Worm (Caenorhabditis elegans) whole organism, L1 larva: Measurements from ENCODE around the gene str-233.

Experiments used
- C04F5.9 ChIP-seq: sonication (generic microtip); optimal IDR thresholded peaks from 2 replicates; lab custom pipeline; 2016; ENCODE audit warnings: missing genetic modification characterization, missing compliant biosample characterization
- C34B4.2 ChIP-seq: sonication (generic microtip); optimal IDR thresholded peaks from 2 replicates; lab custom pipeline; 2017; ENCODE audit warnings: mild to moderate bottlenecking, missing genetic modification characterization, missing compliant biosample characterization
- F16B12.6 ChIP-seq: fragments of 150-350 bp; optimal IDR thresholded peaks from 2 replicates; lab custom pipeline; 2014; ENCODE audit warnings: missing biosample characterization, missing genetic modification characterization
- Y116A8C.19 ChIP-seq: sonication (generic microtip); optimal IDR thresholded peaks from 2 replicates; lab custom pipeline; 2016; ENCODE audit warnings: missing compliant biosample characterization, missing genetic modification characterization, borderline replicate concordance
- aha-1 ChIP-seq: fragments of 150-350 bp; optimal IDR thresholded peaks from 2 replicates; lab custom pipeline; 2014; ENCODE audit warnings: missing biosample characterization, missing genetic modification characterization
- ama-1 ChIP-seq: fragments of 150-350 bp; optimal IDR thresholded peaks from 2 replicates; lab custom pipeline; 2014
- ceh-8 ChIP-seq: fragments of 200-800 bp; sonication (Bioruptor generic); optimal IDR thresholded peaks from 2 replicates; lab custom pipeline; 2018; ENCODE audit warnings: mild to moderate bottlenecking, missing genetic modification characterization, moderate library complexity, missing compliant biosample characterization
- ceh-88 ChIP-seq: fragments of 200-800 bp; sonication (Bioruptor generic); IDR thresholded peaks from 2 replicates; pipeline ENCODE4 v1.3.6; 2022; ENCODE audit warnings: missing genetic modification characterization, missing compliant biosample characterization
- ceh-90 ChIP-seq: sonication (generic microtip); optimal IDR thresholded peaks from 2 replicates; lab custom pipeline; 2016; ENCODE audit warnings: missing genetic modification characterization, missing compliant biosample characterization
- ces-1 ChIP-seq: fragments of 150-350 bp; optimal IDR thresholded peaks from 2 replicates; lab custom pipeline; 2014; ENCODE audit warnings: missing biosample characterization, missing genetic modification reagents, missing genetic modification characterization
- efl-1 ChIP-seq, 4 experiments: fragments of 150-350 bp; optimal IDR thresholded peaks in 3 of 4; peaks in 1 of 4; 1 replicate in 1 of 4; 2 replicates in 3 of 4; lab custom pipeline; 2014; ENCODE audit warnings: missing biosample characterization in 2 of 4, missing genetic modification characterization in 2 of 4, missing genetic modification reagents in 2 of 4
- efl-3 ChIP-seq: fragments of 200-800 bp; sonication (Bioruptor generic); optimal IDR thresholded peaks from 2 replicates; lab custom pipeline; 2018; ENCODE audit warnings: mild to moderate bottlenecking, missing genetic modification characterization, missing compliant biosample characterization
- egl-27 ChIP-seq, 2 experiments: fragments of 150-350 bp in 1 of 2; sonication (generic microtip); optimal IDR thresholded peaks; 3 replicates each; lab custom pipeline; 2017 to 2018; ENCODE audit warnings: missing biosample characterization in 2 of 2, missing genetic modification characterization in 2 of 2, missing genetic modification reagents in 2 of 2
- elt-2 ChIP-seq: sonication (generic microtip); optimal IDR thresholded peaks from 2 replicates; lab custom pipeline; 2016; ENCODE audit warnings: missing genetic modification characterization, mild to moderate bottlenecking, inconsistent platforms, missing compliant biosample characterization, missing genetic modification reagents
- ets-5 ChIP-seq: fragments of 200-800 bp; sonication (Bioruptor generic); IDR thresholded peaks from 2 replicates; pipeline ENCODE4 v1.3.6; 2022; ENCODE audit warnings: missing genetic modification characterization, missing compliant biosample characterization
- fkh-10 ChIP-seq: sonication (generic microtip); optimal IDR thresholded peaks from 2 replicates; lab custom pipeline; 2017; ENCODE audit warnings: missing biosample characterization, missing genetic modification reagents, missing genetic modification characterization
- fos-1 ChIP-seq: fragments of 150-350 bp; optimal IDR thresholded peaks from 2 replicates; lab custom pipeline; 2014; ENCODE audit warnings: missing biosample characterization, missing genetic modification characterization
- isw-1 ChIP-seq: fragments of 200-800 bp; sonication (Bioruptor generic); IDR thresholded peaks from 2 replicates; pipeline ENCODE4 v1.3.6; 2022; ENCODE audit warnings: missing genetic modification characterization, missing compliant biosample characterization
- lin-14 ChIP-seq: fragments of 200-800 bp; sonication (Bioruptor generic); optimal IDR thresholded peaks from 2 replicates; lab custom pipeline; 2018; ENCODE audit warnings: mild to moderate bottlenecking, missing genetic modification characterization, moderate library complexity, missing compliant biosample characterization
- lin-35 ChIP-seq, 2 experiments: fragments of 150-350 bp; optimal IDR thresholded peaks; 2 replicates each; lab custom pipeline; 2014; ENCODE audit warnings: missing biosample characterization in 2 of 2, missing genetic modification characterization in 2 of 2, missing genetic modification reagents in 2 of 2
- lir-3 ChIP-seq: sonication (generic microtip); optimal IDR thresholded peaks from 2 replicates; lab custom pipeline; 2016; ENCODE audit warnings: mild to moderate bottlenecking, missing genetic modification characterization, moderate library complexity, missing compliant biosample characterization; ENCODE audit not compliant: poor library complexity
- mdl-1 ChIP-seq, 2 experiments: fragments of 150-350 bp; optimal IDR thresholded peaks; 2 replicates each; lab custom pipeline; 2014 to 2017; ENCODE audit warnings: missing biosample characterization in 2 of 2, missing genetic modification characterization in 2 of 2, inconsistent platforms in 1 of 2
- mep-1 ChIP-seq: fragments of 150-350 bp; optimal IDR thresholded peaks from 2 replicates; lab custom pipeline; 2014; ENCODE audit warnings: missing biosample characterization, missing genetic modification characterization
- nhr-11 ChIP-seq: fragments of 150-350 bp; optimal IDR thresholded peaks from 2 replicates; lab custom pipeline; 2014; ENCODE audit warnings: missing biosample characterization, missing genetic modification characterization
- nhr-19 ChIP-seq: fragments of 200-800 bp; sonication (Bioruptor generic); conservative IDR thresholded peaks from 2 replicates; pipeline ENCODE4 v1.3.6; 2022; ENCODE audit warnings: missing genetic modification characterization, missing compliant biosample characterization
- nhr-237 ChIP-seq: fragments of 150-350 bp; optimal IDR thresholded peaks from 2 replicates; lab custom pipeline; 2014; ENCODE audit warnings: missing biosample characterization, missing genetic modification characterization
- nhr-28 ChIP-seq: fragments of 150-350 bp; optimal IDR thresholded peaks from 2 replicates; lab custom pipeline; 2014; ENCODE audit warnings: missing biosample characterization, missing genetic modification characterization
- nhr-47 ChIP-seq: sonication (generic microtip); optimal IDR thresholded peaks from 2 replicates; lab custom pipeline; 2016; ENCODE audit warnings: mild to moderate bottlenecking, missing genetic modification characterization, moderate library complexity, missing compliant biosample characterization
- nhr-71 ChIP-seq: sonication (generic microtip); optimal IDR thresholded peaks from 2 replicates; lab custom pipeline; 2016; ENCODE audit warnings: mild to moderate bottlenecking, missing genetic modification characterization, moderate library complexity, missing compliant biosample characterization
- nhr-76 ChIP-seq: sonication (generic microtip); optimal IDR thresholded peaks from 2 replicates; lab custom pipeline; 2017; ENCODE audit warnings: missing biosample characterization, missing genetic modification characterization
- nhr-84 ChIP-seq: sonication (generic microtip); optimal IDR thresholded peaks from 2 replicates; lab custom pipeline; 2017; ENCODE audit warnings: missing biosample characterization, missing genetic modification characterization
- nhr-85 ChIP-seq: sonication (generic microtip); peaks from one replicate; lab custom pipeline; 2016; ENCODE audit warnings: missing genetic modification characterization, inconsistent platforms, missing compliant biosample characterization
- pag-3 ChIP-seq: sonication (generic microtip); optimal IDR thresholded peaks from 2 replicates; lab custom pipeline; 2017; ENCODE audit warnings: missing genetic modification characterization, mild to moderate bottlenecking, missing compliant biosample characterization, antibody characterized with exemption, borderline replicate concordance; ENCODE audit not compliant: insufficient read depth
- pax-3 ChIP-seq: fragments of 200-800 bp; sonication (Bioruptor generic); optimal IDR thresholded peaks from 2 replicates; lab custom pipeline; 2018; ENCODE audit warnings: mild to moderate bottlenecking, missing genetic modification characterization, moderate library complexity, missing compliant biosample characterization
- rnt-1 ChIP-seq: sonication (generic microtip); optimal IDR thresholded peaks from 2 replicates; lab custom pipeline; 2016; ENCODE audit warnings: mild to moderate bottlenecking, missing genetic modification characterization, moderate library complexity, missing compliant biosample characterization
- snpc-4 ChIP-seq: fragments of 150-350 bp; optimal IDR thresholded peaks from 2 replicates; lab custom pipeline; 2014; ENCODE audit warnings: missing biosample characterization, missing genetic modification characterization
- swsn-7 ChIP-seq: sonication (generic microtip); optimal IDR thresholded peaks from 2 replicates; lab custom pipeline; 2016; ENCODE audit warnings: missing genetic modification characterization, missing compliant biosample characterization
- tlp-1 ChIP-seq: fragments of 150-350 bp; optimal IDR thresholded peaks from 2 replicates; lab custom pipeline; 2014; ENCODE audit warnings: missing biosample characterization, missing genetic modification characterization
- unc-30 ChIP-seq: sonication (generic microtip); optimal IDR thresholded peaks from 2 replicates; lab custom pipeline; 2017; ENCODE audit warnings: missing biosample characterization, missing genetic modification characterization
- unc-86 ChIP-seq: sonication (generic microtip); optimal IDR thresholded peaks from 2 replicates; lab custom pipeline; 2016; ENCODE audit warnings: missing genetic modification characterization, missing compliant biosample characterization
- unc-98 ChIP-seq: fragments of 200-800 bp; sonication (Bioruptor generic); IDR thresholded peaks from 2 replicates; pipeline ENCODE4 v1.3.6; 2022; ENCODE audit warnings: missing genetic modification characterization, missing compliant biosample characterization
- xbp-1 ChIP-seq: sonication (generic microtip); optimal IDR thresholded peaks from 2 replicates; lab custom pipeline; 2016; ENCODE audit warnings: missing genetic modification characterization, missing compliant biosample characterization
- zag-1 ChIP-seq: fragments of 150-350 bp; optimal IDR thresholded peaks from 2 replicates; lab custom pipeline; 2014; ENCODE audit warnings: missing biosample characterization, missing genetic modification characterization
- ztf-11 ChIP-seq, 2 experiments: sonication (generic microtip); optimal IDR thresholded peaks; 2 replicates each; lab custom pipeline; 2016 to 2017; ENCODE audit warnings: missing genetic modification characterization in 2 of 2, missing biosample characterization in 1 of 2, missing compliant biosample characterization in 1 of 2

The str-233 gene

DNA sequence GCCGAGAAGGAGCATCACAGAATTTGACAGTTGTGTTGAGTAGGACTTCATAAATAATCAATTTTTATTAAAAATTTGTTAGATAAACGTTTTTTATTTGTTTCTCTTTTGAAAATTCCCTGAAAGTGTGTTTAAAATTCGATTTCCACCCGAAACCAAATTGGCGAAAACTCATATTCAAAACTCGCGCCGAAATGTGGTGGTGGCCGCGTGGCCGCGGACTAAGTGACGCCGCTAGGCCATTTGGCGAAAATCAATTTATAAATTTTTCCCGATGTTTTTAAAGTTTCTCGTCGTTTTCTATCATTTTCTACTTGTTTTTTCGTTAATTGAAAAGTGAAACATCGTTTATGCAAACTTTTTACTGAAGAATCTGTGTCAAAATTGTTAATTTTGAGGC lies 13.1 kb upstream of the str-233 start (continued):
- TF ChIP-seq lir-3 (tag; lab: Kevin White, UChicago), result peak; percentile 84
- peak; percentile 16 for TF ChIP-seq elt-2 (tag; lab: Kevin White, UChicago)
- no peak for TF ChIP-seq F16B12.6
- TF ChIP-seq ceh-90 (tag; lab: Kevin White, UChicago), result peak; percentile 87
- peak; percentile 40 for TF ChIP-seq pax-3 (tag; lab: Kevin White, UChicago)

DNA sequence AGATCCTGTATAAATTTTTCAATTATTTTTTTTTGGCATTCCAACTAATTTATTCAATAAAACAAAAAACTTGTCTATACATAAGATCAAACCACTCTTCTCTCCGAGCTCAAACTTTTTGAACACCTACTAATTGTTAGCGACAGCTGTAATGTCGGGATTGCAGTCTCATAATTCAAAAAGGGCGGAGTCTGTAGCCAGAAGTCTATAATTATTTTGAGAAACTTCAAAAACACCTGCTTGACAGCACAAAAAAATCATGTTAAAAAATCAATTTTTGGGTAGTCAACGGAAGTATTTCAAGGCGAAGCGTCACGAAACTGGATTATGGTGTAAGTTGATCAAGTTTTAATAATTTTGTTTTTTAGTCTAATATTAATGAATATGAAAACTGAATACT lies 10.6 kb upstream of the str-233 start, which contains the start of gene srx-44:
Gene srx-44 (plus strand): TSS at position 301 of the 400 bp plus-strand sequence.
- no peak for TF ChIP-seq lin-35 (GFP tag; optimal IDR thresholded peaks at IDR 0.05; lab: Kevin White, UChicago)
- no peak for TF ChIP-seq rnt-1 (tag; lab: Kevin White, UChicago)
- no peak for TF ChIP-seq ceh-90 (tag; lab: Kevin White, UChicago)
- no peak for TF ChIP-seq swsn-7
- TF ChIP-seq elt-2 (tag; lab: Kevin White, UChicago), result no peak
- no peak for TF ChIP-seq ztf-11 (tag; optimal IDR thresholded peaks at IDR 0.05; lab: Kevin White, UChicago)
- no peak for TF ChIP-seq mep-1 (tag; lab: Kevin White, UChicago)
- no peak for TF ChIP-seq C04F5.9 (tag; lab: Kevin White, UChicago)
- no peak for TF ChIP-seq ceh-88 (GFP tag; lab: Robert Waterston, UW)
- no peak for TF ChIP-seq aha-1
- TF ChIP-seq ets-5 (GFP tag; lab: Robert Waterston, UW), result no peak
- TF ChIP-seq mdl-1 (tag; optimal IDR thresholded peaks at IDR 0.05; lab: Kevin White, UChicago), result no peak
- TF ChIP-seq nhr-85, result no peak
- no peak for TF ChIP-seq nhr-19 (GFP tag; lab: Robert Waterston, UW)
- no peak for TF ChIP-seq pag-3 (tag; lab: Kevin White, UChicago)
- TF ChIP-seq efl-1 (optimal IDR thresholded peaks at IDR 0.05; lab: Kevin White, UChicago), result no peak
- TF ChIP-seq efl-1 (GFP tag; optimal IDR thresholded peaks at IDR 0.05 in 1 of 2; lab: Kevin White, UChicago), result no peak
- no peak for TF ChIP-seq C34B4.2 (tag; lab: Kevin White, UChicago)
- TF ChIP-seq efl-3, result no peak
- no peak for TF ChIP-seq unc-98 (GFP tag; lab: Robert Waterston, UW)
- TF ChIP-seq nhr-47, result no peak

DNA sequence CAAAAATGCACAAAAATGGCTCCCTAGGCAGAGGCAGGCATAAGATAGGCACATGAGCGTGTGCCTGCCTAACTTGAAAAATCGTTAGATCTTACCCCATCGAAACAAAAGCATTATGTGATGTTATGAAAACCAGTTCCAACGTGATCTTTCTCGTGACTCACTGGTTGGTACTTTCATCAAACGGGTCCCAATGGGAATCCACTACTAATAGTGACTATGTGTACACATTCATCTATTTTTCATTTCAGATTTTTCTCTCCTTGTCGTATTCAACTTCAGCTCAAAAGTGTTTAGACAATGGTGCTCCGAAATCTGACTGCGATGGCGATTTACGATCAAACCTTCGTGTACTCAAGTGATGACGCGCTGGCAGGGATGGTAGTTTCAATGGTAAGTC lies 8.2 kb upstream of the str-233 start, which contains the start of gene srx-43:
Gene srx-43 (plus strand): TSS at position 301 of the 400 bp plus-strand sequence.
- TF ChIP-seq zag-1 (tag; lab: Kevin White, UChicago) (no peak), efl-1 (optimal IDR thresholded peaks at IDR 0.05; lab: Kevin White, UChicago) (no peak), efl-1 (GFP tag; optimal IDR thresholded peaks at IDR 0.05 in 1 of 2; lab: Kevin White, UChicago) (no peak), ces-1 (GFP tag; lab: Kevin White, UChicago) (no peak), ama-1 (lab: Kevin White, UChicago) (no peak), unc-86 (tag; lab: Kevin White, UChicago) (no peak), Y116A8C.19 (no peak), nhr-19 (GFP tag; lab: Robert Waterston, UW) (no peak)

DNA sequence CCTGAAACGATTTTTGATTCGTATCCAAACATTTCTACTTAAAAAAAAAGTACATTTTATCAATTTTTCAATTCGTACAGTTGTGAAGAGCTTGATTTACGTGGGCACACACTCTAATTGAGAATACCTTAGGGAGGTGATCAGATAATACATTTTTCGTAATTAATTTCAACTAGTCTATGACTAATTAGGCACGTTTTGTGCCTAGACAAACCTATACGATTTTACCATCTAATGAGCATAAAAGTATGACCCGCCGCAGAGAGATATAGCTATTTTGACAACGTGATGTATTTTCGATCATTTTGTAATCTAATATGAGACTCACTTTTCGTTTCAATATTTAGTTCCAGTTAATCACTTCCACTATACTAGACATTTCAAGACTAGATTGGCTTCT lies 7.5 kb upstream of the str-233 start:
- TF ChIP-seq nhr-28 (tag; lab: Kevin White, UChicago) (no peak), nhr-85 (no peak), ceh-8 (GFP tag; lab: Kevin White, UChicago) (peak; percentile 66)

DNA sequence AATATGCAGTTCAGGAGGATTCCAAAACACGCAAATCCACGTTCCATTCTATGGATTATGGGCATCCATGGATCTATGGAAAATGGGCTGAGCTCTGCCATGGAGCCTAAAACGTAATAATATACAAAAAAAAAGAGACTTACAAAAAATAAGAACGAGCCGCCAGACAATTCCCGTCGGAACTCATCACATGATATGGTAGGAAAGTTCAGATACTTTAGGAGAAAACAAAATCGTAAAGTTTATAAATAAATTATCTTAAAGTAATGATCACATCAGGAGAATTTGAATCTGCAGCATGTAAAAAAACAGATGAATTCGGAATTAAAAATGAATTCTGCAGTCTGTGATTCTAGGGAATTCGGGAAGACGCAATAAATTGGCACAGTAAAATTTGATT lies 6.2 kb upstream of the str-233 start, which contains the start of gene str-232:
Gene str-232 (minus strand): TSS at position 101 of the 400 bp plus-strand sequence.
- no peak for TF ChIP-seq egl-27 (tag; optimal IDR thresholded peaks at IDR 0.05; lab: Kevin White, UChicago)
- TF ChIP-seq lin-14 (GFP tag; lab: Kevin White, UChicago), result no peak
- TF ChIP-seq nhr-84, result no peak
- TF ChIP-seq fkh-10 (GFP tag; lab: Kevin White, UChicago), result no peak
- no peak for TF ChIP-seq snpc-4
- TF ChIP-seq nhr-76 (tag; lab: Kevin White, UChicago), result no peak
- TF ChIP-seq ces-1 (GFP tag; lab: Kevin White, UChicago), result no peak
- TF ChIP-seq nhr-237 (tag; lab: Kevin White, UChicago), result no peak
- TF ChIP-seq nhr-11 (tag; lab: Kevin White, UChicago), result no peak
- TF ChIP-seq fos-1 (tag; lab: Kevin White, UChicago), result no peak
- no peak for TF ChIP-seq ztf-11 (tag; optimal IDR thresholded peaks at IDR 0.05; lab: Kevin White, UChicago)
- no peak for TF ChIP-seq xbp-1 (tag; lab: Kevin White, UChicago)
- no peak for TF ChIP-seq unc-30 (tag; lab: Kevin White, UChicago)
- no peak for TF ChIP-seq tlp-1
- TF ChIP-seq nhr-71 (tag; lab: Kevin White, UChicago), result no peak
- TF ChIP-seq F16B12.6, result no peak
- TF ChIP-seq isw-1 (GFP tag; lab: Robert Waterston, UW), result no peak
